Fruit fly (Drosophila melanogaster) whole organism, adult: ENCODE data around the gene pim.
A peak's percentile ranks its signal among the peaks of the same experiment; 100 is the strongest.

Experiments
- CG12768 ChIP-seq: fragments of 200-800 bp; sonication (Bioruptor generic); optimal IDR thresholded peaks from 2 replicates; lab custom pipeline; 2017; ENCODE audit warnings: missing biosample characterization, missing genetic modification characterization, mild to moderate bottlenecking, moderate library complexity, missing genetic modification reagents
- CG1620 ChIP-seq: fragments of 200-800 bp; sonication (Bioruptor generic); optimal IDR thresholded peaks from 2 replicates; lab custom pipeline; 2016; ENCODE audit warnings: missing biosample characterization, missing genetic modification characterization
- CG33017 ChIP-seq: fragments of 200-800 bp; sonication (Bioruptor generic); optimal IDR thresholded peaks from 2 replicates; lab custom pipeline; 2018; ENCODE audit warnings: missing biosample characterization, mild to moderate bottlenecking, missing genetic modification characterization, moderate library complexity
- CG5204 ChIP-seq: fragments of 200-800 bp; sonication (Bioruptor generic); optimal IDR thresholded peaks from 2 replicates; lab custom pipeline; 2016; ENCODE audit warnings: missing biosample characterization, missing genetic modification characterization
- CG7101 ChIP-seq: fragments of 200-800 bp; sonication (Bioruptor generic); optimal IDR thresholded peaks from 2 replicates; lab custom pipeline; 2018; ENCODE audit warnings: missing biosample characterization, mild to moderate bottlenecking, missing genetic modification characterization, moderate library complexity
- Crg-1 ChIP-seq: fragments of 200-800 bp; sonication (Bioruptor generic); optimal IDR thresholded peaks from 2 replicates; lab custom pipeline; 2016; ENCODE audit warnings: missing biosample characterization, missing genetic modification characterization
- Hr96 ChIP-seq: fragments of 200-800 bp; sonication (Bioruptor generic); optimal IDR thresholded peaks from 2 replicates; lab custom pipeline; 2016; ENCODE audit warnings: missing biosample characterization, missing genetic modification characterization
- Mnt ChIP-seq: fragments of 200-800 bp; sonication (Bioruptor generic); optimal IDR thresholded peaks from 2 replicates; lab custom pipeline; 2016; ENCODE audit warnings: missing biosample characterization, mild to moderate bottlenecking, missing genetic modification characterization
- cic ChIP-seq: fragments of 200-800 bp; sonication (Bioruptor generic); optimal IDR thresholded peaks from 2 replicates; lab custom pipeline; 2017; ENCODE audit warnings: missing biosample characterization, mild to moderate bottlenecking, missing genetic modification characterization, moderate library complexity
- cnc ChIP-seq, 2 experiments: fragments of >200 bp; optimal IDR thresholded peaks; 2 replicates each; lab custom pipeline; 2017
- kay ChIP-seq: fragments of 200-800 bp; sonication (Bioruptor generic); peaks from one replicate; lab custom pipeline; 2016; ENCODE audit warnings: missing biosample characterization, missing genetic modification characterization, borderline replicate concordance
- toe ChIP-seq: fragments of 200-800 bp; sonication (Bioruptor generic); optimal IDR thresholded peaks from 2 replicates; lab custom pipeline; 2016; ENCODE audit warnings: missing biosample characterization, missing genetic modification characterization

- TF ChIP-seq Hr96 (GFP tag; lab: Kevin White, UChicago) (no peak), CG12768 (GFP tag; lab: Kevin White, UChicago) (no peak), kay (peak; percentile 66), Crg-1 (GFP tag; lab: Kevin White, UChicago) (no peak), CG7101 (tag; lab: Kevin White, UChicago) (peak; percentile 40), toe (no peak), cnc (optimal IDR thresholded peaks at IDR 0.05; lab: Kevin White, UChicago) (no peak), CG5204 (GFP tag; lab: Kevin White, UChicago) (no peak), CG33017 (tag; lab: Kevin White, UChicago) (peak; percentile 5), cic (GFP tag; lab: Kevin White, UChicago) (no peak), CG1620 (GFP tag; lab: Kevin White, UChicago) (no peak), Mnt (peak; percentile 5)
These were observed 21.4 kb upstream of the pim start, which contains the start of gene CG31715 for dm6 chr2L:10341405-10341804.
